Fruit fly (Drosophila melanogaster): ENCODE measurements around the gene CG32795.

CG32795 gene

DNA sequence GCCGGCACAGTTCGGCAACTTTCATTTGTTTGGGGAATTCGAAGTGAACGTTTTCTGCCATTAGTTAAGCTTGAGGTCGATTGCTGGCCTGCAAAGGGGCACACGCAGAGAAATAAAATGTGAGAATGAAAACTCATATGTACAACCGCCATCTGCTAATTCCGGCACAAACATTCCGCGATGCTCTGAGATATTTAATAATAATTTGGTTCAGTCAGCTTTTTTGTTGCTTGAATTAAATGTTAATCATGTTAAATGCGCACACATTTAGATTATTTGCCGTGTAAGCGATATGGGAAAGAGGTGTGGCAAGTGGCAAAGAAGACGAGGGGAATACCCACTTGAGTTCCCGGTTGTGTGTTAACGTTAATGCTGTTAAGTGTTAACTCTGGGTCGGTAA lies 33.0 kb downstream of the CG32795 start (continued):
- peak; percentile 14 for TF ChIP-seq az2 (GFP tag; optimal IDR thresholded peaks at IDR 0.05)
- no peak for TF ChIP-seq zen2 (GFP tag; IDR thresholded peaks at IDR 0.05; ENCODE audit: partially characterized antibody)
- TF ChIP-seq hth (optimal IDR thresholded peaks at IDR 0.05), result no peak
- no peak for TF ChIP-seq CG9817 (tag; optimal IDR thresholded peaks at IDR 0.05)
- no peak for TF ChIP-seq insv (GFP tag; optimal IDR thresholded peaks at IDR 0.05)
- TF ChIP-seq Dip2 (GFP tag; IDR thresholded peaks at IDR 0.05), result no peak
- no peak for TF ChIP-seq CG12659 (GFP tag; optimal IDR thresholded peaks at IDR 0.05)
- TF ChIP-seq CG2120 (GFP tag; optimal IDR thresholded peaks at IDR 0.05), result peak; percentile 32
- no peak for TF ChIP-seq dan (GFP tag; IDR thresholded peaks at IDR 0.05)
- no peak for TF ChIP-seq B-H2 (GFP tag; optimal IDR thresholded peaks at IDR 0.05)
- no peak for TF ChIP-seq CG43689 (GFP tag; IDR thresholded peaks at IDR 0.05)
- no peak for TF ChIP-seq grn (GFP tag; optimal IDR thresholded peaks at IDR 0.05)
- no peak for TF ChIP-seq Dip3 (GFP tag; optimal IDR thresholded peaks at IDR 0.05)
- no peak for TF ChIP-seq Six4 (GFP tag; optimal IDR thresholded peaks at IDR 0.05)
- TF ChIP-seq Max (GFP tag; optimal IDR thresholded peaks at IDR 0.05), result no peak
- no peak for TF ChIP-seq zfh2 (GFP tag; optimal IDR thresholded peaks at IDR 0.05)
- TF ChIP-seq CG14860 (GFP tag; IDR thresholded peaks at IDR 0.05; ENCODE audit: partially characterized antibody), result no peak
- TF ChIP-seq nau (GFP tag; optimal IDR thresholded peaks at IDR 0.05), result no peak
- TF ChIP-seq hbn (GFP tag; IDR thresholded peaks at IDR 0.05; ENCODE audit: partially characterized antibody), result no peak
- TF ChIP-seq CTCF (GFP tag; optimal IDR thresholded peaks at IDR 0.05), result no peak
- peak; percentile 21; the same call in 1 of the 3 replicates for TF ChIP-seq tgo (GFP tag; IDR thresholded peaks at IDR 0.05)
- TF ChIP-seq D19B (GFP tag; optimal IDR thresholded peaks at IDR 0.05), result no peak
- TF ChIP-seq CG30020 (tag; optimal IDR thresholded peaks at IDR 0.05), result no peak
- TF ChIP-seq ac (GFP tag; optimal IDR thresholded peaks at IDR 0.05), result no peak
- TF ChIP-seq MBD-R2 (GFP tag; IDR thresholded peaks at IDR 0.05), result no peak
- TF ChIP-seq Eip74EF (GFP tag; optimal IDR thresholded peaks at IDR 0.05), result no peak
- TF ChIP-seq ap (GFP tag; IDR thresholded peaks at IDR 0.05), result no peak
- no peak for TF ChIP-seq Kr (GFP tag; optimal IDR thresholded peaks at IDR 0.05)
- TF ChIP-seq dati (GFP tag; IDR thresholded peaks at IDR 0.05), result no peak
- no peak for TF ChIP-seq Trl (optimal IDR thresholded peaks at IDR 0.05)
- TF ChIP-seq Trl (GFP tag; optimal IDR thresholded peaks at IDR 0.05), result no peak
- TF ChIP-seq CG11723 (GFP tag; optimal IDR thresholded peaks at IDR 0.05), result no peak
- TF ChIP-seq Oaz (GFP tag; IDR thresholded peaks at IDR 0.05), result no peak
- TF ChIP-seq Bgb (GFP tag; IDR thresholded peaks at IDR 0.05; ENCODE audit: partially characterized antibody), result no peak
- TF ChIP-seq pfk (GFP tag; optimal IDR thresholded peaks at IDR 0.05), result no peak
- TF ChIP-seq CG5245 (GFP tag; optimal IDR thresholded peaks at IDR 0.05), result no peak
- TF ChIP-seq esg (GFP tag; conservative IDR thresholded peaks at IDR 0.05), result no peak
- no peak for TF ChIP-seq CG12155 (GFP tag; optimal IDR thresholded peaks at IDR 0.05)
- TF ChIP-seq CG12391 (tag; optimal IDR thresholded peaks at IDR 0.05), result peak; percentile 0
- TF ChIP-seq CG12942 (GFP tag; optimal IDR thresholded peaks at IDR 0.05), result no peak
- TF ChIP-seq CG17186 (GFP tag; optimal IDR thresholded peaks at IDR 0.05), result no peak
- TF ChIP-seq CG4820 (GFP tag; optimal IDR thresholded peaks at IDR 0.05), result no peak
- TF ChIP-seq CG15514 (GFP tag; optimal IDR thresholded peaks at IDR 0.05), result no peak
- peak; percentile 23 for TF ChIP-seq CG4424 (GFP tag; optimal IDR thresholded peaks at IDR 0.05)
- no peak for TF ChIP-seq abd-A (tag; optimal IDR thresholded peaks at IDR 0.05)
- TF ChIP-seq CG18619 (GFP tag; optimal IDR thresholded peaks at IDR 0.05), result no peak
- no peak for TF ChIP-seq ham (GFP tag; IDR thresholded peaks at IDR 0.05)
- TF ChIP-seq CG18599 (GFP tag; optimal IDR thresholded peaks at IDR 0.05), result peak; percentile 38
- TF ChIP-seq nom (GFP tag; optimal IDR thresholded peaks at IDR 0.05), result no peak
- no peak for TF ChIP-seq Pdp1 (GFP tag; optimal IDR thresholded peaks at IDR 0.05)
- no peak for TF ChIP-seq CG1529 (GFP tag; optimal IDR thresholded peaks at IDR 0.05)
- no peak for TF ChIP-seq CG12299 (tag; optimal IDR thresholded peaks at IDR 0.05)

Measured in whole organism, embryonic.